Worm (Caenorhabditis elegans) whole organism, L3 larva: Measurements from ENCODE around the gene W09G12.6.
A peak's percentile ranks its signal among the peaks of the same experiment; 100 is the strongest.

Experiments used
- egl-5 ChIP-seq: fragments of 150-350 bp; optimal IDR thresholded peaks from 2 replicates; lab custom pipeline; 2017; ENCODE audit warnings: missing biosample characterization, missing genetic modification reagents, missing genetic modification characterization, inconsistent platforms
- lin-15B ChIP-seq: fragments of 150-350 bp; optimal IDR thresholded peaks from 2 replicates; lab custom pipeline; 2014; ENCODE audit warnings: missing biosample characterization, missing genetic modification characterization
- lin-39 ChIP-seq: fragments of 150-350 bp; optimal IDR thresholded peaks from 2 replicates; lab custom pipeline; 2018; ENCODE audit warnings: missing biosample characterization, missing genetic modification reagents, missing genetic modification characterization
- nhr-237 ChIP-seq: fragments of 150-350 bp; optimal IDR thresholded peaks from 2 replicates; lab custom pipeline; 2014; ENCODE audit warnings: missing biosample characterization, missing genetic modification characterization
- nhr-77 ChIP-seq: fragments of 150-350 bp; optimal IDR thresholded peaks from 2 replicates; lab custom pipeline; 2014; ENCODE audit warnings: missing biosample characterization, missing genetic modification characterization
- skn-1 ChIP-seq: fragments of 150-350 bp; optimal IDR thresholded peaks from 2 replicates; lab custom pipeline; 2014; ENCODE audit warnings: missing biosample characterization, missing genetic modification characterization
- tbx-2 ChIP-seq: sonication (generic microtip); optimal IDR thresholded peaks from 2 replicates; lab custom pipeline; 2016; ENCODE audit warnings: mild to moderate bottlenecking, missing genetic modification characterization, missing compliant biosample characterization
- unc-39 ChIP-seq: sonication (generic microtip); optimal IDR thresholded peaks from 4 replicates; lab custom pipeline; 2017; ENCODE audit warnings: missing biosample characterization, missing genetic modification characterization
- ztf-4 ChIP-seq: fragments of 150-350 bp; optimal IDR thresholded peaks from 2 replicates; lab custom pipeline; 2014; ENCODE audit warnings: missing biosample characterization, missing genetic modification characterization

The W09G12.6 gene

DNA sequence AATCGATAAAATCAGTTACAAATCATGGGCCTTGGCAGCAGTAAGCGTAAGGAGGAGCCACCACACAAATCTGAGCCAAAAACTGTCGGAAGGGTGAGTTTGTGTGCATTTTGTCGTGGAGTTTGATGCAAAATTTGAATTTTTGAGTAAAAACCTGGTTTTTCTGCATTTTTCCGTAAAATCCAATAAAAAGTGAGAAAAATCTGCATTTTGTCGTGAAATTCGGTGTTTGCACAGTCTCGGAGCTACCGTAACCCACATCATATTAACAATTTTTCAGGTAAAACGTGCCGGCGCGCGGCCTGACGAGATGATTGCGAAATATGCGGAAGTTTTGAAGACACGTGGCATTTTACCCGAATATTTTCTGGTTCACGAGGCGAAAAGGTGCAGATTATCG is 44.2 kb downstream of the W09G12.6 start:
- TF ChIP-seq nhr-237 (tag; lab: Kevin White, UChicago): no peak
- no peak for TF ChIP-seq unc-39 (tag; lab: Kevin White, UChicago)

DNA sequence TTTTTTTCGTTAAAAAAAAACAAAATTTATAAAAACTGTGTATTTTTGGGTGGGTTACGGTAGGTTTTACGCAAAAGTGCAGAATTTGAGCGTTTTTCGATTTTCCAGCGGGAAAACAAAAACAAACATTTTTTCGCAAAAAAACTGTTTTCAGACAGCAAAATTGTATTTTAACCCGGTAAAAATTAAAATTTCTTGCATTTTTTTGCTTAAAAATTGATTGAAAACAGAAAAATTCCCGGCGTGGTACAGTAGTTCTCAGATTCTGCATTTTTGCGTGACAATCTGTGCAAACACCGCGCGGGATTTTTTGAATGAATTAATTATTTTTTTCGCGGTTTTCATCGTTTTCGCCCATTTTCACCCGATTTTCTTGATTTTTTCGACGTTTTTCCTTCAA is 45.4 kb downstream of the W09G12.6 start:
- TF ChIP-seq nhr-77 (tag; lab: Kevin White, UChicago) (no peak), skn-1 (no peak)

DNA sequence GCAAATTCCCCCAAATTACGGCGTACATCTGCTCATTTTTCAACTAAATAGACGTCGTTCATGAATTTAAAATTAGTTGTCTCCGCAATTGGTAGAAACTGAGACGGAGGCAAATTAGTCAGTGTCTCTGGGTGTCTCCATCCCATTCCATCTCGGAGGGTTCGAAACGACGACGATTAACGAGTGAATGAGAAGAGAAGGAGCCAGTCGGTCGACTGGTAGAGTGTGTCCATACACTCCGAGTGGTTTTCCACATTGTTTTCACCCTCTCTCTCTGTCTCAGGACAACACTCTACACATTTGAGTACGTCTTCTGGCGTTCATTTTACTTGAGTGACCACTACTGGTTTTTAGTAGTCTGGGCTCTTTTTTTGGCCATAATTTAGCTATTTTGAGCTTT is 47.3 kb downstream of the W09G12.6 start:
- TF ChIP-seq tbx-2 (no peak), ztf-4 (tag; lab: Kevin White, UChicago) (no peak), egl-5 (tag; lab: Kevin White, UChicago) (peak; percentile 78), lin-39 (tag; lab: Kevin White, UChicago) (peak; percentile 85), lin-15B (peak; percentile 9)
